1 fruit fly cellular context compared by ENCODE assay signal in genomic region chr3R:21935191-21935590, dm6.
TF ChIP-seq lines count a peak whose summit lies in the region.

No protein-coding gene starts in this region.

TF ChIP-seq in whole organism, prepupa, 60 proteins besides CTCF, POLR2A, EP300 and RAD21 (continued from another document):
- TF ChIP-seq fd59A (GFP tag; optimal IDR thresholded peaks at IDR 0.05; lab: Kevin White, UChicago) (peak; percentile 36), Blimp-1 (GFP tag; optimal IDR thresholded peaks at IDR 0.05; lab: Kevin White, UChicago) (no peak), CG15336 (GFP tag; IDR thresholded peaks at IDR 0.05; lab: Robert Waterston, UW) (0 out of 2 replicates have a peak, but pooled peaks have one; percentile 32), Ets21C (GFP tag; optimal IDR thresholded peaks at IDR 0.05; lab: Kevin White, UChicago) (peak; percentile 25), fd85E (GFP tag; optimal IDR thresholded peaks at IDR 0.05; lab: Kevin White, UChicago) (no peak), Met (GFP tag; optimal IDR thresholded peaks at IDR 0.05; lab: Kevin White, UChicago) (peak; percentile 57), Hr39 (GFP tag; optimal IDR thresholded peaks at IDR 0.05; lab: Kevin White, UChicago) (peak; percentile 60), esn (GFP tag; optimal IDR thresholded peaks at IDR 0.05; lab: Kevin White, UChicago) (peak; percentile 60), cyc (GFP tag; optimal IDR thresholded peaks at IDR 0.05; lab: Kevin White, UChicago) (peak; percentile 60), CG6792 (GFP tag; optimal IDR thresholded peaks at IDR 0.05; lab: Kevin White, UChicago) (peak; percentile 44), eg (GFP tag; IDR thresholded peaks at IDR 0.05; lab: Robert Waterston, UW) (peak; percentile 61; the same call in 1 of the 3 replicates), CG32006 (GFP tag; optimal IDR thresholded peaks at IDR 0.05; lab: Kevin White, UChicago) (peak; percentile 46), Smox (GFP tag; optimal IDR thresholded peaks at IDR 0.05; lab: Kevin White, UChicago) (peak; percentile 54), lz (GFP tag; optimal IDR thresholded peaks at IDR 0.05; lab: Kevin White, UChicago) (peak; percentile 70), CG1621 (tag; optimal IDR thresholded peaks at IDR 0.05; lab: Kevin White, UChicago) (peak; percentile 61), CG6808 (GFP tag; optimal IDR thresholded peaks at IDR 0.05; lab: Kevin White, UChicago) (peak; percentile 65), Sox14 (GFP tag; optimal IDR thresholded peaks at IDR 0.05; lab: Kevin White, UChicago) (peak; percentile 58), Eip75B (GFP tag; optimal IDR thresholded peaks at IDR 0.05; lab: Kevin White, UChicago) (peak; percentile 69), CG11294 (GFP tag; IDR thresholded peaks at IDR 0.05; lab: Robert Waterston, UW) (no peak), spab (GFP tag; optimal IDR thresholded peaks at IDR 0.05; lab: Kevin White, UChicago) (peak; percentile 59), Eip93F (GFP tag; optimal IDR thresholded peaks at IDR 0.05; lab: Kevin White, UChicago) (no peak), CG10631 (GFP tag; optimal IDR thresholded peaks at IDR 0.05; lab: Kevin White, UChicago) (peak; percentile 72), CG11762 (GFP tag; optimal IDR thresholded peaks at IDR 0.05; lab: Kevin White, UChicago; ENCODE audit: insufficient read depth) (no peak), fkh (GFP tag; optimal IDR thresholded peaks at IDR 0.05; lab: Kevin White, UChicago) (no peak), topi (GFP tag; optimal IDR thresholded peaks at IDR 0.05; lab: Kevin White, UChicago) (peak; percentile 49), net (GFP tag; optimal IDR thresholded peaks at IDR 0.05; lab: Kevin White, UChicago) (peak; percentile 47), acj6 (GFP tag; optimal IDR thresholded peaks at IDR 0.05; lab: Kevin White, UChicago) (peak; percentile 61), Sox102F (GFP tag; optimal IDR thresholded peaks at IDR 0.05; lab: Kevin White, UChicago) (peak; percentile 44), Lpt (GFP tag; optimal IDR thresholded peaks at IDR 0.05; lab: Kevin White, UChicago) (no peak), dsx (GFP tag; optimal IDR thresholded peaks at IDR 0.05; lab: Kevin White, UChicago; ENCODE audit: poor library complexity, severe bottlenecking) (peak; percentile 61), CG34406 (GFP tag; optimal IDR thresholded peaks at IDR 0.05; lab: Kevin White, UChicago) (no peak), Eip78C (GFP tag; lab: Kevin White, UChicago) (peak; percentile 91)
